Fruit fly (Drosophila melanogaster) whole organism, embryonic: ENCODE measurements around the gene CG13392.

ENCODE experiments used
- Aef1 ChIP-seq: fragments of 200-800 bp; sonication (Bioruptor generic); IDR thresholded peaks from 3 replicates; pipeline ENCODE4 v1.3.6; 2022; ENCODE audit warnings: missing biosample characterization, missing genetic modification characterization
- Atf-2 ChIP-seq: fragments of 200-800 bp; sonication (Bioruptor generic); optimal IDR thresholded peaks from 2 replicates; lab custom pipeline; 2016; ENCODE audit warnings: missing biosample characterization, missing genetic modification characterization
- Awh ChIP-seq: fragments of 200-800 bp; sonication (Bioruptor generic); IDR thresholded peaks from 2 replicates; pipeline ENCODE4, ENCODE4 v1.3.6; 2022; ENCODE audit warnings: missing biosample characterization, missing genetic modification characterization
- B-H1 ChIP-seq: fragments of 200-800 bp; sonication (Bioruptor generic); IDR thresholded peaks from 3 replicates; pipeline ENCODE4 v1.3.6; 2022; ENCODE audit warnings: missing biosample characterization, missing genetic modification characterization
- Blimp-1 ChIP-seq: fragments of 200-800 bp; sonication (Bioruptor generic); optimal IDR thresholded peaks from 3 replicates; lab custom pipeline; 2018; ENCODE audit warnings: missing biosample characterization, missing genetic modification characterization, mild to moderate bottlenecking, moderate library complexity, missing genetic modification reagents
- CG10431 ChIP-seq: fragments of 200-800 bp; sonication (Bioruptor generic); optimal IDR thresholded peaks from 3 replicates; lab custom pipeline; 2018; ENCODE audit warnings: missing biosample characterization, mild to moderate bottlenecking, missing genetic modification characterization
- CG11247 ChIP-seq: fragments of 200-800 bp; sonication (Bioruptor generic); IDR thresholded peaks from 2 replicates; pipeline ENCODE4 v1.3.6; 2022; ENCODE audit warnings: missing biosample characterization, missing genetic modification characterization
- CG12391 ChIP-seq: fragments of 200-800 bp; sonication (Bioruptor generic); optimal IDR thresholded peaks from 3 replicates; lab custom pipeline; 2018; ENCODE audit warnings: missing biosample characterization, mild to moderate bottlenecking, missing genetic modification characterization, moderate library complexity
- CG13287 ChIP-seq: fragments of 200-800 bp; sonication (Bioruptor generic); IDR thresholded peaks from 2 replicates; pipeline ENCODE4 v1.3.6; 2022; ENCODE audit warnings: missing biosample characterization, missing genetic modification characterization; ENCODE audit not compliant: partially characterized antibody
- CG13296 ChIP-seq: fragments of 200-800 bp; sonication (Bioruptor generic); optimal IDR thresholded peaks from 3 replicates; lab custom pipeline; 2018; ENCODE audit warnings: missing biosample characterization, mild to moderate bottlenecking, missing genetic modification characterization
- CG14710 ChIP-seq: fragments of 200-800 bp; sonication (Bioruptor generic); optimal IDR thresholded peaks from 3 replicates; lab custom pipeline; 2019; ENCODE audit warnings: missing biosample characterization, mild to moderate bottlenecking, missing genetic modification characterization, moderate library complexity
- CG15011 ChIP-seq: fragments of 200-800 bp; sonication (Bioruptor generic); optimal IDR thresholded peaks from 3 replicates; lab custom pipeline; 2018; ENCODE audit warnings: missing biosample characterization, mild to moderate bottlenecking, missing genetic modification characterization
- CG17802 ChIP-seq: fragments of 200-800 bp; sonication (Bioruptor generic); optimal IDR thresholded peaks from 2 replicates; lab custom pipeline; 2018; ENCODE audit warnings: missing biosample characterization, mild to moderate bottlenecking, missing genetic modification characterization, moderate library complexity
- CG1792 ChIP-seq: fragments of 200-800 bp; sonication (Bioruptor generic); optimal IDR thresholded peaks from 2 replicates; lab custom pipeline; 2016; ENCODE audit warnings: missing biosample characterization, missing genetic modification characterization
- CG2116 ChIP-seq: fragments of 200-800 bp; sonication (Bioruptor generic); optimal IDR thresholded peaks from 3 replicates; lab custom pipeline; 2018; ENCODE audit warnings: missing biosample characterization, mild to moderate bottlenecking, missing genetic modification characterization
- CG33557 ChIP-seq: fragments of 200-800 bp; sonication (Bioruptor generic); optimal IDR thresholded peaks from 2 replicates; lab custom pipeline; 2019; ENCODE audit warnings: missing biosample characterization, mild to moderate bottlenecking, missing genetic modification characterization, moderate library complexity
- CG3407 ChIP-seq: fragments of 200-800 bp; sonication (Bioruptor generic); optimal IDR thresholded peaks from 2 replicates; lab custom pipeline; 2018; ENCODE audit warnings: missing biosample characterization, mild to moderate bottlenecking, missing genetic modification characterization
- CG8924 ChIP-seq: fragments of 200-800 bp; optimal IDR thresholded peaks from 3 replicates; lab custom pipeline; 2019; ENCODE audit warnings: missing biosample characterization, mild to moderate bottlenecking, missing genetic modification characterization, moderate library complexity
- D19A ChIP-seq: fragments of 200-800 bp; optimal IDR thresholded peaks from 3 replicates; lab custom pipeline; 2019; ENCODE audit warnings: missing biosample characterization, mild to moderate bottlenecking, missing genetic modification characterization, moderate library complexity
- HLH3B ChIP-seq: fragments of 200-800 bp; sonication (Bioruptor generic); IDR thresholded peaks from 2 replicates; pipeline ENCODE4 v1.3.6; 2022; ENCODE audit warnings: missing biosample characterization, missing genetic modification characterization
- HLHmδ ChIP-seq: fragments of 200-800 bp; sonication (Bioruptor generic); optimal IDR thresholded peaks from 2 replicates; lab custom pipeline; 2018; ENCODE audit warnings: missing biosample characterization, mild to moderate bottlenecking, missing genetic modification characterization, moderate library complexity
- Rfx ChIP-seq: fragments of 200-800 bp; sonication (Bioruptor generic); IDR thresholded peaks from 2 replicates; pipeline ENCODE4 v1.3.6; 2022; ENCODE audit warnings: missing biosample characterization, missing genetic modification characterization
- Trl ChIP-seq, 3 experiments: fragments of >200 bp in 2 of 3; fragments of 200-800 bp in 1 of 3; sonication (Bioruptor generic) in 1 of 3; optimal IDR thresholded peaks; 2 replicates in 1 of 3; 3 replicates in 2 of 3; lab custom pipeline; 2016 to 2017; ENCODE audit warnings: missing biosample characterization in 1 of 3, missing genetic modification characterization in 1 of 3
- ab ChIP-seq: fragments of 200-800 bp; sonication (Bioruptor generic); optimal IDR thresholded peaks from 2 replicates; lab custom pipeline; 2016; ENCODE audit warnings: missing biosample characterization, missing genetic modification characterization
- ato ChIP-seq: fragments of 200-800 bp; sonication (Bioruptor generic); IDR thresholded peaks from 2 replicates; pipeline ENCODE4 v1.3.6; 2022; ENCODE audit warnings: missing biosample characterization, missing genetic modification characterization; ENCODE audit not compliant: partially characterized antibody
- bsh ChIP-seq, 2 experiments: fragments of 200-800 bp; sonication (Bioruptor generic); optimal IDR thresholded peaks; 2 replicates each; lab custom pipeline; 2017 to 2018; ENCODE audit warnings: mild to moderate bottlenecking in 2 of 2, missing biosample characterization in 2 of 2, missing genetic modification characterization in 2 of 2, moderate library complexity in 1 of 2
- cas ChIP-seq: fragments of 200-800 bp; sonication (Bioruptor generic); IDR thresholded peaks from 2 replicates; pipeline ENCODE4 v1.3.6; 2022; ENCODE audit warnings: missing biosample characterization, missing genetic modification characterization
- crc ChIP-seq: fragments of 200-800 bp; sonication (Bioruptor generic); optimal IDR thresholded peaks from 2 replicates; lab custom pipeline; 2016; ENCODE audit warnings: missing biosample characterization, missing genetic modification characterization
- crol ChIP-seq: fragments of 200-800 bp; sonication (Bioruptor generic); IDR thresholded peaks from 2 replicates; pipeline ENCODE4 v1.3.6; 2022; ENCODE audit warnings: missing biosample characterization, missing genetic modification characterization
- dan ChIP-seq: fragments of 200-800 bp; sonication (Bioruptor generic); IDR thresholded peaks from 2 replicates; pipeline ENCODE4 v1.3.6; 2022; ENCODE audit warnings: missing biosample characterization, missing genetic modification characterization
- ken ChIP-seq: fragments of 200-800 bp; sonication (Bioruptor generic); IDR thresholded peaks from 3 replicates; pipeline ENCODE4 v1.3.6; 2022; ENCODE audit warnings: missing biosample characterization, missing genetic modification characterization
- knrl ChIP-seq: fragments of 200-800 bp; sonication (Bioruptor generic); IDR thresholded peaks from 3 replicates; pipeline ENCODE4 v1.3.6; 2022; ENCODE audit warnings: missing biosample characterization, missing genetic modification characterization; ENCODE audit not compliant: partially characterized antibody
- lbe ChIP-seq: fragments of 200-800 bp; sonication (Bioruptor generic); optimal IDR thresholded peaks from 2 replicates; lab custom pipeline; 2016; ENCODE audit warnings: missing biosample characterization, mild to moderate bottlenecking, missing genetic modification characterization
- lola ChIP-seq, 3 experiments: fragments of >200 bp in 2 of 3; fragments of 200-800 bp in 1 of 3; sonication (Bioruptor generic) in 1 of 3; optimal IDR thresholded peaks; 2 replicates each; lab custom pipeline; 2017 to 2019; ENCODE audit warnings: missing biosample characterization in 3 of 3, missing genetic modification characterization in 3 of 3, mild to moderate bottlenecking in 1 of 3, moderate library complexity in 1 of 3
- nom ChIP-seq: fragments of 200-800 bp; sonication (Bioruptor generic); optimal IDR thresholded peaks from 2 replicates; lab custom pipeline; 2017; ENCODE audit warnings: missing biosample characterization, missing genetic modification characterization, mild to moderate bottlenecking, moderate library complexity, missing genetic modification reagents
- peb ChIP-seq: fragments of 200-800 bp; sonication (Bioruptor generic); IDR thresholded peaks from 2 replicates; pipeline ENCODE4 v1.3.6; 2022; ENCODE audit warnings: missing biosample characterization, missing genetic modification characterization
- pum ChIP-seq: fragments of 200-800 bp; sonication (Bioruptor generic); optimal IDR thresholded peaks from 2 replicates; lab custom pipeline; 2016; ENCODE audit warnings: missing biosample characterization, missing genetic modification characterization
- row ChIP-seq: fragments of 200-800 bp; sonication (Bioruptor generic); IDR thresholded peaks from 3 replicates; pipeline ENCODE4 v1.3.6; 2022; ENCODE audit warnings: missing biosample characterization, missing genetic modification characterization
- tup ChIP-seq: fragments of 200-800 bp; sonication (Bioruptor generic); optimal IDR thresholded peaks from 2 replicates; lab custom pipeline; 2016; ENCODE audit warnings: missing biosample characterization, mild to moderate bottlenecking, missing genetic modification characterization, moderate library complexity
- zen ChIP-seq: fragments of 200-800 bp; sonication (Bioruptor generic); optimal IDR thresholded peaks from 3 replicates; lab custom pipeline; 2018; ENCODE audit warnings: missing biosample characterization, mild to moderate bottlenecking, missing genetic modification characterization, moderate library complexity

CG13392 gene

dm6 chr2L:8414887-8415883 lies 32.6 kb upstream of the CG13392 start, which contains the start of the genes CG13398 and Akap200 (continued):
- TF ChIP-seq lbe (GFP tag; lab: Kevin White, UChicago): no peak
- peak; percentile 65 for TF ChIP-seq CG12391 (tag; lab: Kevin White, UChicago)
- TF ChIP-seq, all 482 proteins: peak for 122

DNA sequence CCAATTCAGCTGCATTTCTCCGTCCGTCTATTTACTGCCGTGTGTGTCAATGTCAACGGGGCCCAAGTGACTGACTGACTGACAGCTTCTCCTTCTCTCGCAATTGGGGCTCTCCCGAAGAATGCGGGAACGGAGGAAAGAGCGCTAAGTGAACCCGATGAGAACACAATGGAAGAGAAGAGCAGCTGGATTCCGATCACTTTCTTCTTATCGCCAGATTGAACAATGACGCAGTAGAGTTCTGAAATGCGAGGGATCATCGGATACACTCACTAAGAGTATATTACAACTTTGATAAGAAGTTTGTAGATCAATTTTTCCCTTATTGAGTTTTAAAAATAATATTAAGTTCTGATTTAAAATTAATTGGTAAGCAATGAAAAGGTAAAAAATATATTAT lies 28.9 kb upstream of the CG13392 start, which contains the start of gene Naglu:
Gene Naglu (minus strand): TSS at position 339 of the 400 bp plus-strand sequence.
- TF ChIP-seq ato (GFP tag; lab: Robert Waterston, UW) (peak; percentile 46; the same call in 1 of the 2 replicates), CG13296 (GFP tag; lab: Kevin White, UChicago) (no peak), Blimp-1 (GFP tag; lab: Kevin White, UChicago) (peak; percentile 60), HLH3B (GFP tag; lab: Robert Waterston, UW) (0 out of 2 replicates have a peak, but pooled peaks have one; percentile 14), row (0 out of 3 replicates have a peak, but pooled peaks have one; percentile 10), CG14710 (tag; lab: Kevin White, UChicago) (peak; percentile 10), D19A (tag; lab: Kevin White, UChicago) (peak; percentile 86), Trl (optimal IDR thresholded peaks at IDR 0.05; lab: Kevin White, UChicago) (peak in 1 of 2 experiments; percentile 52), Trl (GFP tag; optimal IDR thresholded peaks at IDR 0.05; lab: Kevin White, UChicago) (no peak), Awh (GFP tag; lab: Robert Waterston, UW) (no peak), bsh (GFP tag; optimal IDR thresholded peaks at IDR 0.05; lab: Kevin White, UChicago) (peak in 1 of 2 experiments; percentile 12), nom (peak; percentile 43), B-H1 (GFP tag; lab: Robert Waterston, UW) (no peak), cas (0 out of 2 replicates have a peak, but pooled peaks have one; percentile 17), Rfx (GFP tag; lab: Robert Waterston, UW) (0 out of 2 replicates have a peak, but pooled peaks have one; percentile 6), CG17802 (tag; lab: Kevin White, UChicago) (peak; percentile 38), HLHmδ (GFP tag; lab: Kevin White, UChicago) (peak; percentile 46), peb (GFP tag; lab: Robert Waterston, UW) (no peak), crol (0 out of 2 replicates have a peak, but pooled peaks have one; percentile 9)

dm6 chr2L:8403286-8404270 lies 21.0 kb upstream of the CG13392 start, which contains the start of gene emb:
Gene emb (plus strand): TSS chr2L:8403573.
- TF ChIP-seq zen (peak; percentile 77), dan (GFP tag; lab: Robert Waterston, UW) (no peak), tup (no peak), D19A (tag; lab: Kevin White, UChicago) (peak; percentile 19), ab (GFP tag; lab: Kevin White, UChicago) (no peak), CG1792 (peak; percentile 32), crc (GFP tag; lab: Kevin White, UChicago) (no peak), CG15011 (no peak), knrl (GFP tag; lab: Robert Waterston, UW) (peak; percentile 90), CG33557 (GFP tag; lab: Kevin White, UChicago) (no peak), CG3407 (GFP tag; lab: Kevin White, UChicago) (no peak), Atf-2 (GFP tag; lab: Kevin White, UChicago) (peak; percentile 18), ken (GFP tag; lab: Robert Waterston, UW) (no peak), CG10431 (no peak), CG2116 (peak; percentile 100), pum (GFP tag; lab: Kevin White, UChicago) (peak; percentile 21), Aef1 (GFP tag; lab: Robert Waterston, UW) (no peak), CG13287 (GFP tag; lab: Robert Waterston, UW) (peak; percentile 93), CG11247 (GFP tag; lab: Robert Waterston, UW) (peak; percentile 37; the same call in 1 of the 2 replicates), lola (GFP tag; optimal IDR thresholded peaks at IDR 0.05; lab: Kevin White, UChicago) (peak in 1 of 3 experiments; percentile 38), CG8924 (tag; lab: Kevin White, UChicago) (peak; percentile 44)
